Worm (Caenorhabditis elegans) whole organism, L4/young adult: ENCODE results near the gene cri-3.

Source experiments
- W03F9.2 ChIP-seq: fragments of 150-350 bp; optimal IDR thresholded peaks from 2 replicates; lab custom pipeline; 2014; ENCODE audit warnings: missing biosample characterization, missing genetic modification characterization
- dao-5 ChIP-seq: sonication (generic microtip); optimal IDR thresholded peaks from 2 replicates; lab custom pipeline; 2016; ENCODE audit warnings: missing genotype, missing genetic modification characterization, moderate library complexity, missing compliant biosample characterization
- him-1 ChIP-seq: sonication (generic microtip); optimal IDR thresholded peaks from 2 replicates; lab custom pipeline; 2016; ENCODE audit warnings: missing genotype, missing genetic modification reagents, missing genetic modification characterization, missing compliant biosample characterization

DNA sequence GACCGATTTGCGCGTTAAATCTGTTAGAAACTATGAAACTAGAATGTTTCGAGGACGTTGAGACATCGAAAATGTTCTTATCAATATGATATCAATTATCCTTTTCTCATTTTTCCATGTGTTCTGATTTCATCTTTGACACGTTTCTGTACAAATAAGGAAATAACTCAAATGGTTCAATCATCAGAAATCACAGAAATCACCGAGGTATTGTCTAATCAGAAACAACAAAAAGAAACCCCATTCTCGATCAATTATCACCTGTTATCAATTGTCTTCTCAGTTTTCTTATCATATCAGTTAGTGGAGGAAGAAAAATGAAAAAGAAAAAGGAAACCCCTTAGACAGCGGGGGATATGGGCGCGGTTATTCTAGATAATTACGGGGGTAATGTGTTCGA lies 39.0 kb downstream of the cri-3 start:
- no peak for TF ChIP-seq him-1 (tag; lab: Kevin White, UChicago)
- TF ChIP-seq dao-5 (tag; lab: Kevin White, UChicago): no peak
- TF ChIP-seq W03F9.2 (tag; lab: Kevin White, UChicago): no peak
